Worm (Caenorhabditis elegans) whole organism, L4/young adult: ENCODE data around the gene pgp-9.

Experiments
- W03F9.2 ChIP-seq: fragments of 150-350 bp; optimal IDR thresholded peaks from 2 replicates; lab custom pipeline; 2014; ENCODE audit warnings: missing biosample characterization, missing genetic modification characterization
- him-1 ChIP-seq: sonication (generic microtip); optimal IDR thresholded peaks from 2 replicates; lab custom pipeline; 2016; ENCODE audit warnings: missing genotype, missing genetic modification reagents, missing genetic modification characterization, missing compliant biosample characterization

DNA sequence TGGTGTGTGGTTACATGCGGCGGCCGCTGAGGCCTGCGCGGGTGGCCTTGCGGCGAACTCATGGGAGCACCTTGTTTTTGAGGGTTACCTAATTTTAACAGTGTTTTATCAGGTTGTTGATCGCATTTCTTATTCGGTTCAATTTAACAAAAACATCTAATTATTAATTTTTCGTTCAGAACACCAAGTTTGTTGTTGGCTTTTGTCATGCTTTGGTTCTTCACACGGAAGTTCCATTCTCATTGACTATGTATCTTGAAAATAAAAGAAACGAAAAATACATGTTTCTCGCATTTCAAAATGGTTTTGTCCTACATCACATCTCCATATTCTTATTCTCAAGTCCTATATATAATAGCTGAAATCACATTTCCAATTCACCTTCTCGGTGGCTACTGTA lies 34.5 kb downstream of the pgp-9 start, which contains the start of gene srh-290:
- TF ChIP-seq him-1 (tag; lab: Kevin White, UChicago) (no peak), W03F9.2 (tag; lab: Kevin White, UChicago) (no peak)
